Fruit fly (Drosophila melanogaster): ENCODE data around the gene CG17078.

Gene CG17078

DNA sequence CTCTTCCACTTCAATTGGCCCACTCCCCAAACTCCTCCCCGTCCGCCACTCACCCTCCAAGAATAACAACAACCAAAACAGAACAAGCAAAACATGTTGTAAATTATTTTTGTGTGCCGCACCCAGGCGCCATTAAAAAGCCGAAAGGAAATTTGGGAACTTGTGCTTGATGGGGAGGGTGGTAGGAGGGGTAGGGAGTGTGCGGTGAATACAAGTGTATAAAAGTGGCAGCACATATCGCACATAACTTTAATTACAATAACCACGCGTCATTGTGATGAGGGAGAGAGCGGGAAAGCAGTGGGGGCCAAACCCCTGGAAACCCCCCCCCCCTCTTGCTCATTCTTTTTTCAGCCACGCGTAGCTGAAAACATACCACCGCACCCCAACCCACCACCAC, 29.1 kb upstream of the CG17078 start (continued):
- TF ChIP-seq trh (GFP tag; optimal IDR thresholded peaks at IDR 0.05) (no peak), Dad (GFP tag; optimal IDR thresholded peaks at IDR 0.05) (no peak), exex (tag; optimal IDR thresholded peaks at IDR 0.05) (peak; percentile 1), sob (GFP tag; IDR thresholded peaks at IDR 0.05) (0 out of 2 replicates have a peak, but pooled peaks have one; percentile 18), psq (GFP tag; optimal IDR thresholded peaks at IDR 0.05) (no peak), caup (GFP tag; optimal IDR thresholded peaks at IDR 0.05; ENCODE audit: severe bottlenecking) (peak; percentile 70), vvl (GFP tag; IDR thresholded peaks at IDR 0.05) (0 out of 2 replicates have a peak, but pooled peaks have one; percentile 31), Aef1 (GFP tag; IDR thresholded peaks at IDR 0.05) (no peak), dm (GFP tag; optimal IDR thresholded peaks at IDR 0.05) (no peak), CG16813 (GFP tag; IDR thresholded peaks at IDR 0.05; ENCODE audit: partially characterized antibody) (0 out of 3 replicates have a peak, but pooled peaks have one; percentile 12), Atf3 (GFP tag; optimal IDR thresholded peaks at IDR 0.05) (no peak)

DNA sequence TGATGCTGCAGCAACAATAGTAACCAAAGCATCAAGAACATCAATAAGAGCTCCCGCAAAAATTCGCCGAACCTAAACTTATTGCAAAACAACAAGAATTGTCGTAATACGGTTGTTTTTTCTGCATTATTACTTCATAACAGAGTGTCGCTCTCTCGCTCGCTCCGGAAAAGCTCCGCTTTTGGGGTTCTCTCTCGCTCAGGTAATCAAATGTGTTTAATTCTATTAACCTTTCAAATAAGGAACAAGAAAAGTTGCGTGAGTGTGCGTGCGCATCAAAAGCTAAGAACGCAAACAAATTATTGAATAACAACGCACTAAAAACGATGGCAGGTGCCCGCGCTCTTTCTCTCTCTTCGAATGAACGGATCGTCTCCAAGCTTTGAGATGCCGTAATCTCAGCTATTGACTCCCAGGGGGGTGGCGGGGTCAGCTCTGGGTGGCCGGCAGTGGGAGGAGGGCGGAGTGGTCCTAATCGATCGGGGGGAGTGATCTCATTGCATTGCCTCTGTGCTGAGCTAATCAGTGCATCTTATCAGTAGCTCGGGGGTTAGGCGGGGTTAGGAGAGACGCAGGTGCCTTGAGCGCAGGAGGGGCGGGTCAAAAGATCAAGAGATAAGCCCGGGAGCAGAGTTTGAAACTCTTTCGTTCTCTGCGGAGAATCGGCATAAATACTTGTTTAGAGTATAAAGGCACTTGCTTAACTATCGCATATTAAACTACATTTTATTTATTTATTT, 28.3 kb upstream of the CG17078 start:
- TF ChIP-seq CG12769 (tag; optimal IDR thresholded peaks at IDR 0.05) (peak; percentile 55), stc (GFP tag; IDR thresholded peaks at IDR 0.05) (0 out of 2 replicates have a peak, but pooled peaks have one; percentile 2), grn (GFP tag; optimal IDR thresholded peaks at IDR 0.05) (peak; percentile 67), ci (GFP tag; IDR thresholded peaks at IDR 0.05) (peak; percentile 44; the same call in 2 of the 3 replicates), Hr78 (GFP tag; optimal IDR thresholded peaks at IDR 0.05) (peak in 1 of 2 experiments; percentile 92), CG32532 (GFP tag; IDR thresholded peaks at IDR 0.05) (peak; percentile 14; the same call in 1 of the 2 replicates), CG10209 (GFP tag; optimal IDR thresholded peaks at IDR 0.05) (no peak), ato (GFP tag; IDR thresholded peaks at IDR 0.05; ENCODE audit: partially characterized antibody) (0 out of 2 replicates have a peak, but pooled peaks have one; percentile 25), BtbVII (GFP tag; optimal IDR thresholded peaks at IDR 0.05) (peak; percentile 23), CG2199 (GFP tag; IDR thresholded peaks at IDR 0.05) (0 out of 3 replicates have a peak, but pooled peaks have one; percentile 17), MBD-R2 (GFP tag; IDR thresholded peaks at IDR 0.05) (no peak; the same call in 1 of the 2 replicates), CoRest (tag; optimal IDR thresholded peaks at IDR 0.05) (no peak), sens-2 (GFP tag; IDR thresholded peaks at IDR 0.05) (0 out of 2 replicates have a peak, but pooled peaks have one; percentile 13), sug (tag; optimal IDR thresholded peaks at IDR 0.05) (peak; percentile 99), her (GFP tag; optimal IDR thresholded peaks at IDR 0.05) (no peak), Fer3 (tag; optimal IDR thresholded peaks at IDR 0.05) (no peak), Trl (optimal IDR thresholded peaks at IDR 0.05) (peak; percentile 36 to 77), Trl (GFP tag; optimal IDR thresholded peaks at IDR 0.05) (no peak), lov (optimal IDR thresholded peaks at IDR 0.05) (no peak), lov (GFP tag; IDR thresholded peaks at IDR 0.05) (0 out of 3 replicates have a peak, but pooled peaks have one; percentile 38), CG4424 (GFP tag; optimal IDR thresholded peaks at IDR 0.05) (no peak), slbo (GFP tag; IDR thresholded peaks at IDR 0.05) (peak; percentile 23), crol (GFP tag; IDR thresholded peaks at IDR 0.05) (peak; percentile 92), Pdp1 (GFP tag; optimal IDR thresholded peaks at IDR 0.05) (peak in 1 of 2 experiments; percentile 96), chinmo (GFP tag; IDR thresholded peaks at IDR 0.05; ENCODE audit: partially characterized antibody) (peak; percentile 79; the same call in 1 of the 4 replicates), cg (GFP tag; optimal IDR thresholded peaks at IDR 0.05) (peak; percentile 18)

DNA sequence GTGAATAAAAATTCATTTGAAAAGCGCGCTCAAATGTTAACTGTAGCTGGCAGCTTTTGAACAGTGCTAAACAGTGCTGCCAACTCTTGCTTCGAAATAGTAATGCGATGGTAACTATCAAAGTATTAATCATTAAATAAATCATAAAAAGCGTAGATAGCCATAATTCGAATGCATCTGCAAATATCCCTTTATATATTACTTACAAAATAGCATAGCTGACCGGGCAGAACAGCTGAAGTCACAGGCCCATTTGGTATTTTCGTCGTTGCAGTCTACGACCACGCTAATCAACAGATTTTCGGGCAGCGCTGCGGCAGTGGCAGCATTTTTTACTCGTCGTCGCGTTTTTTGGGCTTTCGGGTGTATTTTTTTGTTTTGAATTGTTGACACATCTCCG, 27.6 kb upstream of the CG17078 start, which contains the start of gene Plc21C:
Gene Plc21C (plus strand): TSS at position 290 of the 400 bp plus-strand sequence.
- TF ChIP-seq Stat92E (GFP tag; optimal IDR thresholded peaks at IDR 0.05), result peak in 1 of 3 experiments; percentile 62
- peak; percentile 71 for TF ChIP-seq Nf-YC (tag; optimal IDR thresholded peaks at IDR 0.05)
- TF ChIP-seq CG13287 (GFP tag; IDR thresholded peaks at IDR 0.05; ENCODE audit: partially characterized antibody), result peak; percentile 44
- TF ChIP-seq CG4404 (GFP tag; IDR thresholded peaks at IDR 0.05), result 0 out of 2 replicates have a peak, but pooled peaks have one; percentile 22
- peak; percentile 75 for TF ChIP-seq Lhr (GFP tag; optimal IDR thresholded peaks at IDR 0.05)
- TF ChIP-seq insv (GFP tag; optimal IDR thresholded peaks at IDR 0.05), result no peak
- peak; percentile 5 for TF ChIP-seq emc (GFP tag; optimal IDR thresholded peaks at IDR 0.05)
- no peak for TF ChIP-seq CkIIα-i1 (GFP tag; IDR thresholded peaks at IDR 0.05)
- TF ChIP-seq CG13123 (GFP tag; optimal IDR thresholded peaks at IDR 0.05), result peak; percentile 14
- TF ChIP-seq YL-1 (GFP tag; optimal IDR thresholded peaks at IDR 0.05), result peak; percentile 49
- TF ChIP-seq Usf (GFP tag; optimal IDR thresholded peaks at IDR 0.05), result no peak
